Worm (Caenorhabditis elegans) whole organism, L2 larva: ENCODE data around the gene lgc-49.
A peak's percentile ranks its signal among the peaks of the same experiment; 100 is the strongest.

Experiments used
- lsy-2 ChIP-seq, 2 experiments: fragments of 150-350 bp in 1 of 2; sonication (generic microtip) in 1 of 2; optimal IDR thresholded peaks; 2 replicates each; lab custom pipeline; 2014 to 2017; ENCODE audit warnings: missing biosample characterization in 2 of 2, missing genetic modification characterization in 2 of 2
- mdl-1 ChIP-seq, 2 experiments: fragments of 150-350 bp in 1 of 2; sonication (generic microtip) in 1 of 2; optimal IDR thresholded peaks; 2 replicates each; lab custom pipeline; 2017; ENCODE audit warnings: missing biosample characterization in 2 of 2, missing genetic modification characterization in 2 of 2
- nhr-237 ChIP-seq: fragments of 150-350 bp; optimal IDR thresholded peaks from 2 replicates; lab custom pipeline; 2014; ENCODE audit warnings: missing biosample characterization, missing genetic modification characterization
- sma-3 ChIP-seq: sonication (generic microtip); optimal IDR thresholded peaks from 2 replicates; lab custom pipeline; 2016; ENCODE audit warnings: missing genetic modification reagents, missing genetic modification characterization, missing compliant biosample characterization

DNA sequence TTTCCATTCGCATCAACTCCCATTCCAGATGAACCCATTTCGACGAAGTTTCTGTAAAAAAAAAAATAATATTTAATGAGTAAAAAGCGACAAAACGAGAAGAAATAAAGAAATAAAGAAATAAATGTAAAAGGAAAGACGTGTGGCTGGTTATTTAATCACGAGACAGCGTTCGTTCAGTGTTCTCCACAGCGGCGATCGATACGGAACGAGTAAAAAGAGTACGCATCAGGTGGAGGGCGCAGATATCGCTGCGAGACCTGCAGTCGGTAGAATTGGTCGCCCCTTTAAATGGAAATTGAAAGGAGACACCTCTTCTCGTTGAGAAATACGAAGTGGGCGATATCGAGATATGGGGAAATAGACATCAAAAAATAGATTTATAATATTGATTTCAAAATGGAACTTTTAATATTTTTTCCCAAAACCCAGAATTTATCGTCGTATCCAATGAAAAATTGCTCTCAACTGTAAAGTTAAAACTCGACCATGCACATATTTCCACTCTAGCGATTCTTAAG is 37.6 kb downstream of the lgc-49 start, which contains the start of gene pqn-70:
- TF ChIP-seq nhr-237: no peak
- TF ChIP-seq mdl-1 (tag; optimal IDR thresholded peaks at IDR 0.05; lab: Kevin White, UChicago): peak in 1 of 2 experiments; percentile 23
- peak; percentile 86 for TF ChIP-seq sma-3 (GFP tag; lab: Kevin White, UChicago)
- TF ChIP-seq lsy-2 (tag; optimal IDR thresholded peaks at IDR 0.05; lab: Kevin White, UChicago): peak; percentile 67 to 92
